Worm (Caenorhabditis elegans) whole organism, early embryonic: ENCODE data around the gene lgc-49.

Experiments used
- B0310.2 ChIP-seq: sonication (generic microtip); optimal IDR thresholded peaks from 2 replicates; lab custom pipeline; 2016; ENCODE audit warnings: mild to moderate bottlenecking, missing genetic modification characterization, missing compliant biosample characterization
- F13C5.2 ChIP-seq: sonication (generic microtip); optimal IDR thresholded peaks from 2 replicates; lab custom pipeline; 2017; ENCODE audit warnings: mild to moderate bottlenecking, missing genetic modification characterization, inconsistent platforms, missing compliant biosample characterization
- aly-1 ChIP-seq: sonication (generic microtip); optimal IDR thresholded peaks from 2 replicates; lab custom pipeline; 2016; ENCODE audit warnings: missing genetic modification characterization, missing compliant biosample characterization
- ama-1 ChIP-seq: fragments of 150-350 bp; optimal IDR thresholded peaks from 2 replicates; lab custom pipeline; 2014
- ceh-13 ChIP-seq: fragments of 200-800 bp; sonication (Bioruptor generic); optimal IDR thresholded peaks from 2 replicates; lab custom pipeline; 2018; ENCODE audit warnings: mild to moderate bottlenecking, missing genetic modification characterization, missing compliant biosample characterization
- ceh-36 ChIP-seq: sonication (generic microtip); optimal IDR thresholded peaks from 2 replicates; lab custom pipeline; 2016; ENCODE audit warnings: missing genetic modification characterization, inconsistent platforms, missing compliant biosample characterization
- ets-7 ChIP-seq: sonication (generic microtip); optimal IDR thresholded peaks from 2 replicates; lab custom pipeline; 2016; ENCODE audit warnings: missing genotype, missing genetic modification characterization, missing compliant biosample characterization
- flt-1 ChIP-seq: fragments of 200-800 bp; sonication (Bioruptor generic); IDR thresholded peaks from 2 replicates; pipeline ENCODE4 v1.3.6; 2022; ENCODE audit warnings: missing genetic modification characterization, missing compliant biosample characterization
- hmbx-1 ChIP-seq: sonication (generic microtip); optimal IDR thresholded peaks from 2 replicates; lab custom pipeline; 2016; ENCODE audit warnings: mild to moderate bottlenecking, missing genetic modification characterization, missing compliant biosample characterization
- hmg-4 ChIP-seq: fragments of 200-800 bp; sonication (Bioruptor generic); optimal IDR thresholded peaks from 2 replicates; lab custom pipeline; 2018; ENCODE audit warnings: mild to moderate bottlenecking, missing genetic modification characterization, missing compliant biosample characterization
- hnd-1 ChIP-seq: sonication (generic microtip); optimal IDR thresholded peaks from 2 replicates; lab custom pipeline; 2016; ENCODE audit warnings: missing genetic modification characterization, missing compliant biosample characterization
- pes-1 ChIP-seq: fragments of 200-800 bp; sonication (Bioruptor generic); IDR thresholded peaks from 2 replicates; pipeline ENCODE4 v1.3.6; 2022; ENCODE audit warnings: missing genetic modification reagents, missing genetic modification characterization, missing compliant biosample characterization
- scrt-1 ChIP-seq: fragments of 200-800 bp; sonication (Bioruptor generic); IDR thresholded peaks from 2 replicates; pipeline ENCODE4 v1.3.6; 2022; ENCODE audit warnings: missing genetic modification characterization, missing compliant biosample characterization
- sea-1 ChIP-seq: fragments of 200-800 bp; sonication (Bioruptor generic); conservative IDR thresholded peaks from 2 replicates; pipeline ENCODE4 v1.3.6; 2022; ENCODE audit warnings: missing genetic modification characterization, missing compliant biosample characterization
- tbx-11 ChIP-seq: fragments of 200-800 bp; sonication (Bioruptor generic); IDR thresholded peaks from 2 replicates; pipeline ENCODE4 v1.3.6; 2022; ENCODE audit warnings: missing genetic modification characterization, missing compliant biosample characterization
- tbx-37 ChIP-seq: fragments of 200-800 bp; sonication (Bioruptor generic); conservative IDR thresholded peaks from 2 replicates; pipeline ENCODE4 v1.3.6; 2022; ENCODE audit warnings: missing genetic modification reagents, missing genetic modification characterization, missing compliant biosample characterization
- tra-4 ChIP-seq: sonication (generic microtip); optimal IDR thresholded peaks from 2 replicates; lab custom pipeline; 2017; ENCODE audit warnings: missing genetic modification characterization, missing compliant biosample characterization

lgc-49 gene

ce11 chrV:11155553-11155952 is 35.5 kb upstream of the lgc-49 start, which contains the start of gene srg-38:
srg-38 (minus strand) TSS chrV:11155653.
- TF ChIP-seq scrt-1 (GFP tag; lab: Robert Waterston, UW) (no peak), tbx-37 (GFP tag; lab: Robert Waterston, UW) (no peak), F13C5.2 (tag; lab: Kevin White, UChicago) (no peak), pes-1 (GFP tag; lab: Robert Waterston, UW) (no peak), tbx-11 (GFP tag; lab: Robert Waterston, UW) (no peak), hnd-1 (tag; lab: Kevin White, UChicago) (no peak), tra-4 (tag; lab: Kevin White, UChicago) (no peak), ets-7 (tag; lab: Kevin White, UChicago) (no peak), sea-1 (GFP tag; lab: Robert Waterston, UW) (no peak), B0310.2 (tag; lab: Kevin White, UChicago) (no peak), hmbx-1 (tag; lab: Kevin White, UChicago) (no peak), hmg-4 (GFP tag; lab: Kevin White, UChicago) (no peak), ama-1 (lab: Kevin White, UChicago) (no peak), aly-1 (tag; lab: Kevin White, UChicago) (no peak), flt-1 (GFP tag; lab: Robert Waterston, UW) (no peak), ceh-13 (GFP tag; lab: Kevin White, UChicago) (no peak), ceh-36 (tag; lab: Kevin White, UChicago) (no peak)

ce11 chrV:11156589-11156988 is 34.5 kb upstream of the lgc-49 start:
- TF ChIP-seq tra-4 (tag; lab: Kevin White, UChicago), result no peak
- no peak for TF ChIP-seq B0310.2 (tag; lab: Kevin White, UChicago)

ce11 chrV:11157947-11158346 is 33.1 kb upstream of the lgc-49 start, which contains the start of gene srg-42:
srg-42 (minus strand) TSS chrV:11158047.
- TF ChIP-seq ceh-36 (tag; lab: Kevin White, UChicago) (no peak), hnd-1 (tag; lab: Kevin White, UChicago) (no peak), ceh-13 (GFP tag; lab: Kevin White, UChicago) (no peak), tra-4 (tag; lab: Kevin White, UChicago) (no peak), pes-1 (GFP tag; lab: Robert Waterston, UW) (no peak), tbx-37 (GFP tag; lab: Robert Waterston, UW) (no peak), ama-1 (lab: Kevin White, UChicago) (no peak), tbx-11 (GFP tag; lab: Robert Waterston, UW) (no peak), B0310.2 (tag; lab: Kevin White, UChicago) (no peak), scrt-1 (GFP tag; lab: Robert Waterston, UW) (no peak), aly-1 (tag; lab: Kevin White, UChicago) (no peak), hmbx-1 (tag; lab: Kevin White, UChicago) (no peak), flt-1 (GFP tag; lab: Robert Waterston, UW) (no peak), hmg-4 (GFP tag; lab: Kevin White, UChicago) (no peak), sea-1 (GFP tag; lab: Robert Waterston, UW) (no peak), F13C5.2 (tag; lab: Kevin White, UChicago) (no peak)

DNA sequence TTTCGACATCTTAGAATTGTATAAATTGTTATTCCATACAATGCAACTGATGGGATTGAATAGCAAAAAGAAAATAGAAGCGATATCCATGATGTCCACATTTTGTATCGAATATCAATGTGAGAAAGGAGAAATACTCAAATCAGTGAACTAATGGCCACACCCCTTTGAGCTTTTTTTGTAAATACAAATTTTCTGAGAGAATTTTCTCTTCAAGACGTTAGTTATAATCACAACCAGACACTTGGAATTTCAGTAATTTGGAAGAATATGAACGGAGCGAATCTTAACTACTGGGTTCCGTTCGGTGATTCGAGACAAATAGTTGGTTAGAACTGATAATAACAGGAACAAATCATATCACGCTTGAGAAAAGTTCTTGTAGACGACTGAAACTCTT is 29.3 kb upstream of the lgc-49 start, which contains the start of gene srg-41:
Gene srg-41, minus strand, starts transcription at position 101 of the 400 bp plus-strand sequence.
- TF ChIP-seq ceh-13 (GFP tag; lab: Kevin White, UChicago), result no peak

ce11 chrV:11164475-11164874 is 26.6 kb upstream of the lgc-49 start, which contains the start of gene srg-40:
srg-40 (minus strand) TSS chrV:11164575.
- TF ChIP-seq ceh-36 (tag; lab: Kevin White, UChicago) (no peak), hmbx-1 (tag; lab: Kevin White, UChicago) (no peak), scrt-1 (GFP tag; lab: Robert Waterston, UW) (no peak), tra-4 (tag; lab: Kevin White, UChicago) (no peak), ama-1 (lab: Kevin White, UChicago) (no peak), aly-1 (tag; lab: Kevin White, UChicago) (no peak), ceh-13 (GFP tag; lab: Kevin White, UChicago) (no peak), F13C5.2 (tag; lab: Kevin White, UChicago) (no peak), hnd-1 (tag; lab: Kevin White, UChicago) (no peak), ets-7 (tag; lab: Kevin White, UChicago) (no peak), tbx-37 (GFP tag; lab: Robert Waterston, UW) (no peak), flt-1 (GFP tag; lab: Robert Waterston, UW) (no peak), B0310.2 (tag; lab: Kevin White, UChicago) (no peak), tbx-11 (GFP tag; lab: Robert Waterston, UW) (no peak), sea-1 (GFP tag; lab: Robert Waterston, UW) (no peak), hmg-4 (GFP tag; lab: Kevin White, UChicago) (no peak), pes-1 (GFP tag; lab: Robert Waterston, UW) (no peak)

- TF ChIP-seq B0310.2 (tag; lab: Kevin White, UChicago) (no peak), sea-1 (GFP tag; lab: Robert Waterston, UW) (no peak), pes-1 (GFP tag; lab: Robert Waterston, UW) (no peak), F13C5.2 (tag; lab: Kevin White, UChicago) (no peak), ceh-13 (GFP tag; lab: Kevin White, UChicago) (no peak), scrt-1 (GFP tag; lab: Robert Waterston, UW) (no peak), hmg-4 (GFP tag; lab: Kevin White, UChicago) (no peak), ceh-36 (tag; lab: Kevin White, UChicago) (no peak), flt-1 (GFP tag; lab: Robert Waterston, UW) (no peak), tbx-11 (GFP tag; lab: Robert Waterston, UW) (no peak), aly-1 (tag; lab: Kevin White, UChicago) (no peak), hmbx-1 (tag; lab: Kevin White, UChicago) (no peak), ama-1 (lab: Kevin White, UChicago) (no peak), hnd-1 (tag; lab: Kevin White, UChicago) (no peak), ets-7 (tag; lab: Kevin White, UChicago) (no peak)
Observed at ce11 chrV:11167745-11168144, 23.3 kb upstream of the lgc-49 start.
